Fruit fly (Drosophila melanogaster) whole organism, pupa: ENCODE results near the gene Tom70.

ENCODE experiments used
- CG14655 ChIP-seq: fragments of 200-800 bp; sonication (Bioruptor generic); optimal IDR thresholded peaks from 3 replicates; lab custom pipeline; 2017; ENCODE audit warnings: mild to moderate bottlenecking, missing biosample characterization, missing genetic modification reagents, missing genetic modification characterization
- CG15710 ChIP-seq: fragments of 200-800 bp; sonication (Bioruptor generic); optimal IDR thresholded peaks from 2 replicates; lab custom pipeline; 2018; ENCODE audit warnings: missing biosample characterization, mild to moderate bottlenecking, missing genetic modification characterization, moderate library complexity
- CG8301 ChIP-seq: fragments of 200-800 bp; sonication (Bioruptor generic); optimal IDR thresholded peaks from 2 replicates; lab custom pipeline; 2018; ENCODE audit warnings: missing biosample characterization, mild to moderate bottlenecking, missing genetic modification characterization

- TF ChIP-seq CG14655 (GFP tag; lab: Kevin White, UChicago) (no peak), CG8301 (tag; lab: Kevin White, UChicago) (no peak), CG15710 (tag; lab: Kevin White, UChicago) (no peak)
Observed at dm6 chr2L:12033890-12034289, 4.4 kb downstream of the Tom70 start, which contains the start of gene CG18788.
